Fruit fly (Drosophila melanogaster): Measurements from ENCODE around the gene shakB.

dm6 chrX:20926950-20927349, at the start of gene shakB:
- no peak for TF ChIP-seq fd96Ca (GFP tag; IDR thresholded peaks at IDR 0.05)
- no peak for TF ChIP-seq CG15710 (tag; optimal IDR thresholded peaks at IDR 0.05)
- no peak for TF ChIP-seq Pif1A (GFP tag; optimal IDR thresholded peaks at IDR 0.05)
- TF ChIP-seq CG12605 (GFP tag; IDR thresholded peaks at IDR 0.05): no peak
- TF ChIP-seq EcR (GFP tag; optimal IDR thresholded peaks at IDR 0.05): no peak
- no peak for TF ChIP-seq Ets98B (GFP tag; IDR thresholded peaks at IDR 0.05)

All from whole organism, pupa.